Fruit fly (Drosophila melanogaster) whole organism, embryonic: ENCODE measurements around the gene CG5644.

Source experiments
- CG10209 ChIP-seq: fragments of 200-800 bp; sonication (Bioruptor generic); optimal IDR thresholded peaks from 3 replicates; lab custom pipeline; 2017; ENCODE audit warnings: missing biosample characterization, mild to moderate bottlenecking, missing genetic modification characterization, missing genetic modification reagents
- CG11696 ChIP-seq: fragments of 200-800 bp; sonication (Bioruptor generic); IDR thresholded peaks from 2 replicates; pipeline ENCODE4 v1.3.6; 2022; ENCODE audit warnings: missing biosample characterization, missing genetic modification characterization
- CG14441 ChIP-seq: fragments of 200-800 bp; sonication (Bioruptor generic); IDR thresholded peaks from 2 replicates; pipeline ENCODE4 v1.3.6; 2022; ENCODE audit warnings: missing biosample characterization, missing genetic modification characterization
- CG17361 ChIP-seq: fragments of 200-800 bp; sonication (Bioruptor generic); IDR thresholded peaks from 3 replicates; pipeline ENCODE4 v1.3.6; 2022; ENCODE audit warnings: missing biosample characterization, missing genetic modification characterization
- CG18599 ChIP-seq: fragments of 200-800 bp; sonication (Bioruptor generic); optimal IDR thresholded peaks from 3 replicates; lab custom pipeline; 2017; ENCODE audit warnings: missing biosample characterization, missing genetic modification characterization, mild to moderate bottlenecking, moderate library complexity, missing genetic modification reagents
- CG31441 ChIP-seq: fragments of 200-800 bp; sonication (Bioruptor generic); IDR thresholded peaks from 2 replicates; pipeline ENCODE4 v1.3.6; 2022; ENCODE audit warnings: missing biosample characterization, missing genetic modification characterization
- CG3407 ChIP-seq: fragments of 200-800 bp; sonication (Bioruptor generic); optimal IDR thresholded peaks from 2 replicates; lab custom pipeline; 2018; ENCODE audit warnings: missing biosample characterization, mild to moderate bottlenecking, missing genetic modification characterization
- Drgx ChIP-seq: fragments of 200-800 bp; sonication (Bioruptor generic); IDR thresholded peaks from 2 replicates; pipeline ENCODE4 v1.3.6; 2022; ENCODE audit warnings: missing biosample characterization, missing genetic modification characterization
- Med ChIP-seq: fragments of 200-800 bp; sonication (Bioruptor generic); peaks from one replicate; lab custom pipeline; 2016; ENCODE audit warnings: missing biosample characterization, missing genetic modification characterization, mild to moderate bottlenecking, inconsistent platforms, moderate library complexity
- cwo ChIP-seq: fragments of 200-800 bp; sonication (Bioruptor generic); optimal IDR thresholded peaks from 3 replicates; lab custom pipeline; 2017; ENCODE audit warnings: missing biosample characterization, missing genetic modification characterization, mild to moderate bottlenecking, moderate library complexity, missing genetic modification reagents
- pan ChIP-seq, 4 experiments: fragments of >200 bp in 3 of 4; fragments of 200-800 bp in 1 of 4; sonication (Bioruptor generic) in 1 of 4; optimal IDR thresholded peaks in 3 of 4; IDR thresholded peaks in 1 of 4; 2 replicates each; pipeline versions ENCODE4 v1.3.6 to Lab custom; 2017 to 2022; ENCODE audit warnings: missing biosample characterization in 2 of 4, missing genetic modification characterization in 2 of 4, mixed read lengths in 1 of 4
- pita ChIP-seq: fragments of 200-800 bp; sonication (Bioruptor generic); optimal IDR thresholded peaks from 2 replicates; lab custom pipeline; 2017; ENCODE audit warnings: missing biosample characterization, mild to moderate bottlenecking, missing genetic modification characterization
- schlank ChIP-seq: fragments of 200-800 bp; sonication (Bioruptor generic); optimal IDR thresholded peaks from 2 replicates; lab custom pipeline; 2018; ENCODE audit warnings: missing biosample characterization, mild to moderate bottlenecking, missing genetic modification characterization

Gene CG5644

DNA sequence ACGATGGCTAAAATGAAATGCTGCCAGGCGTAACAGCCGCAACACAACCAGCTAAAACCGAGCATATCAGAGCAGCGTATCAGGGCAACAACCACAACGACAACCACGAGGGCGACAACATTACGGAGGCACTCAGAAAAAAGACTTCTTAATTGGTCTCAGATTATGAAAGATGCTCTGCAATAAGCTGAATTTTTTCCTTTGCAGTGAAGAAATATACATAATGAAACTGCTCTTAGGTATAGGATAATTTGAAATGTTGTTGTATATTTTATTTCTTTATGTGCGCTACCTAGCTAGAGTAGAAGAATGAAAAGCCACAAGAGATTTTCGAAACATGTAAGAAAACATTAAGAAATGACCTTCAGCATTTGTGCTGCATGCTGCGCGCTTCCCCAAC, 50.2 kb downstream of the CG5644 start (continued):
- 0 out of 2 replicates have a peak, but pooled peaks have one; percentile 24 for TF ChIP-seq CG11696 (GFP tag; lab: Robert Waterston, UW)
- TF ChIP-seq Drgx (GFP tag; lab: Robert Waterston, UW), result peak; percentile 28; the same call in 1 of the 2 replicates
- TF ChIP-seq CG3407, result no peak
- TF ChIP-seq CG10209 (GFP tag; lab: Kevin White, UChicago), result no peak
- peak; percentile 32 for TF ChIP-seq CG18599 (GFP tag; lab: Kevin White, UChicago)
- TF ChIP-seq Med (GFP tag; lab: Kevin White, UChicago), result peak; percentile 63
- TF ChIP-seq CG14441 (GFP tag; lab: Robert Waterston, UW), result peak; percentile 40; the same call in 1 of the 2 replicates
- no peak for TF ChIP-seq cwo (GFP tag; lab: Kevin White, UChicago)
- TF ChIP-seq CG31441 (GFP tag; lab: Robert Waterston, UW), result peak; percentile 17; the same call in 1 of the 2 replicates
- no peak for TF ChIP-seq pan (optimal IDR thresholded peaks at IDR 0.05; lab: Kevin White, UChicago)
- peak in 1 of 2 experiments; percentile 46 for TF ChIP-seq pan (GFP tag; optimal IDR thresholded peaks at IDR 0.05 in 1 of 2, IDR thresholded peaks at IDR 0.05 in 1 of 2)
- TF ChIP-seq CG17361 (GFP tag; lab: Robert Waterston, UW), result 0 out of 3 replicates have a peak, but pooled peaks have one; percentile 17
- no peak for TF ChIP-seq schlank (tag; lab: Kevin White, UChicago)
- no peak for TF ChIP-seq pita
